Worm (Caenorhabditis elegans) whole organism, L1 larva: ENCODE data around the gene F26G1.11.

Source experiments
- C04F5.9 ChIP-seq: sonication (generic microtip); optimal IDR thresholded peaks from 2 replicates; lab custom pipeline; 2016; ENCODE audit warnings: missing genetic modification characterization, missing compliant biosample characterization
- Y116A8C.19 ChIP-seq: sonication (generic microtip); optimal IDR thresholded peaks from 2 replicates; lab custom pipeline; 2016; ENCODE audit warnings: missing compliant biosample characterization, missing genetic modification characterization, borderline replicate concordance
- aha-1 ChIP-seq: fragments of 150-350 bp; optimal IDR thresholded peaks from 2 replicates; lab custom pipeline; 2014; ENCODE audit warnings: missing biosample characterization, missing genetic modification characterization
- ama-1 ChIP-seq: fragments of 150-350 bp; optimal IDR thresholded peaks from 2 replicates; lab custom pipeline; 2014
- ceh-8 ChIP-seq: fragments of 200-800 bp; sonication (Bioruptor generic); optimal IDR thresholded peaks from 2 replicates; lab custom pipeline; 2018; ENCODE audit warnings: mild to moderate bottlenecking, missing genetic modification characterization, moderate library complexity, missing compliant biosample characterization
- ceh-88 ChIP-seq: fragments of 200-800 bp; sonication (Bioruptor generic); IDR thresholded peaks from 2 replicates; pipeline ENCODE4 v1.3.6; 2022; ENCODE audit warnings: missing genetic modification characterization, missing compliant biosample characterization
- ceh-90 ChIP-seq: sonication (generic microtip); optimal IDR thresholded peaks from 2 replicates; lab custom pipeline; 2016; ENCODE audit warnings: missing genetic modification characterization, missing compliant biosample characterization
- ces-1 ChIP-seq: fragments of 150-350 bp; optimal IDR thresholded peaks from 2 replicates; lab custom pipeline; 2014; ENCODE audit warnings: missing biosample characterization, missing genetic modification reagents, missing genetic modification characterization
- efl-1 ChIP-seq, 4 experiments: fragments of 150-350 bp; optimal IDR thresholded peaks in 3 of 4; peaks in 1 of 4; 1 replicate in 1 of 4; 2 replicates in 3 of 4; lab custom pipeline; 2014; ENCODE audit warnings: missing biosample characterization in 2 of 4, missing genetic modification characterization in 2 of 4, missing genetic modification reagents in 2 of 4
- egl-13 ChIP-seq: sonication (generic microtip); optimal IDR thresholded peaks from 2 replicates; lab custom pipeline; 2016; ENCODE audit warnings: missing genotype, missing genetic modification reagents, missing genetic modification characterization, missing compliant biosample characterization
- egl-27 ChIP-seq, 2 experiments: fragments of 150-350 bp in 1 of 2; sonication (generic microtip); optimal IDR thresholded peaks; 3 replicates each; lab custom pipeline; 2017 to 2018; ENCODE audit warnings: missing biosample characterization in 2 of 2, missing genetic modification characterization in 2 of 2, missing genetic modification reagents in 2 of 2
- elt-2 ChIP-seq: sonication (generic microtip); optimal IDR thresholded peaks from 2 replicates; lab custom pipeline; 2016; ENCODE audit warnings: missing genetic modification characterization, mild to moderate bottlenecking, inconsistent platforms, missing compliant biosample characterization, missing genetic modification reagents
- elt-3 ChIP-seq, 6 experiments: fragments of 150-350 bp in 1 of 6; sonication (generic microtip); optimal IDR thresholded peaks; 2 replicates each; lab custom pipeline; 2017 to 2018; ENCODE audit warnings: missing biosample characterization in 6 of 6, missing genetic modification characterization in 6 of 6, inconsistent platforms in 1 of 6
- ets-5 ChIP-seq: fragments of 200-800 bp; sonication (Bioruptor generic); IDR thresholded peaks from 2 replicates; pipeline ENCODE4 v1.3.6; 2022; ENCODE audit warnings: missing genetic modification characterization, missing compliant biosample characterization
- fkh-10 ChIP-seq: sonication (generic microtip); optimal IDR thresholded peaks from 2 replicates; lab custom pipeline; 2017; ENCODE audit warnings: missing biosample characterization, missing genetic modification reagents, missing genetic modification characterization
- grh-1 ChIP-seq: fragments of 200-800 bp; sonication (Bioruptor generic); IDR thresholded peaks from 2 replicates; pipeline ENCODE4 v1.3.6; 2022; ENCODE audit warnings: missing genetic modification reagents, missing genetic modification characterization, missing compliant biosample characterization
- hlh-17 ChIP-seq: fragments of 200-800 bp; sonication (Bioruptor generic); optimal IDR thresholded peaks from 2 replicates; lab custom pipeline; 2018; ENCODE audit warnings: missing genetic modification characterization, mild to moderate bottlenecking, missing compliant biosample characterization, moderate library complexity, borderline replicate concordance
- hpl-2 ChIP-seq: fragments of 150-350 bp; optimal IDR thresholded peaks from 2 replicates; lab custom pipeline; 2014; ENCODE audit warnings: missing biosample characterization, missing genetic modification reagents, missing genetic modification characterization
- irx-1 ChIP-seq: sonication (generic microtip); optimal IDR thresholded peaks from 2 replicates; lab custom pipeline; 2016; ENCODE audit warnings: missing genetic modification characterization, missing compliant biosample characterization
- lin-14 ChIP-seq: fragments of 200-800 bp; sonication (Bioruptor generic); optimal IDR thresholded peaks from 2 replicates; lab custom pipeline; 2018; ENCODE audit warnings: mild to moderate bottlenecking, missing genetic modification characterization, moderate library complexity, missing compliant biosample characterization
- lin-15B ChIP-seq: fragments of 150-350 bp; sonication (generic microtip); optimal IDR thresholded peaks from 3 replicates; lab custom pipeline; 2014; ENCODE audit warnings: missing biosample characterization, missing genetic modification characterization
- lin-35 ChIP-seq, 2 experiments: fragments of 150-350 bp; optimal IDR thresholded peaks; 2 replicates each; lab custom pipeline; 2014; ENCODE audit warnings: missing biosample characterization in 2 of 2, missing genetic modification characterization in 2 of 2, missing genetic modification reagents in 2 of 2
- lin-39 ChIP-seq: fragments of 150-350 bp; optimal IDR thresholded peaks from 2 replicates; lab custom pipeline; 2014; ENCODE audit warnings: missing biosample characterization, missing genetic modification reagents, missing genetic modification characterization
- mef-2 ChIP-seq: fragments of 150-350 bp; optimal IDR thresholded peaks from 2 replicates; lab custom pipeline; 2014; ENCODE audit warnings: missing biosample characterization, missing genetic modification characterization
- mep-1 ChIP-seq: fragments of 150-350 bp; optimal IDR thresholded peaks from 2 replicates; lab custom pipeline; 2014; ENCODE audit warnings: missing biosample characterization, missing genetic modification characterization
- nhr-20 ChIP-seq: sonication (generic microtip); optimal IDR thresholded peaks from 2 replicates; lab custom pipeline; 2016; ENCODE audit warnings: mild to moderate bottlenecking, missing genetic modification characterization, missing compliant biosample characterization
- nhr-76 ChIP-seq: sonication (generic microtip); optimal IDR thresholded peaks from 2 replicates; lab custom pipeline; 2017; ENCODE audit warnings: missing biosample characterization, missing genetic modification characterization
- nhr-84 ChIP-seq: sonication (generic microtip); optimal IDR thresholded peaks from 2 replicates; lab custom pipeline; 2017; ENCODE audit warnings: missing biosample characterization, missing genetic modification characterization
- nhr-90 ChIP-seq: sonication (generic microtip); optimal IDR thresholded peaks from 2 replicates; lab custom pipeline; 2016; ENCODE audit warnings: mild to moderate bottlenecking, missing genetic modification characterization, missing compliant biosample characterization; ENCODE audit not compliant: poor library complexity
- pax-3 ChIP-seq: fragments of 200-800 bp; sonication (Bioruptor generic); optimal IDR thresholded peaks from 2 replicates; lab custom pipeline; 2018; ENCODE audit warnings: mild to moderate bottlenecking, missing genetic modification characterization, moderate library complexity, missing compliant biosample characterization
- pqm-1 ChIP-seq: sonication (generic microtip); optimal IDR thresholded peaks from 3 replicates; lab custom pipeline; 2017; ENCODE audit warnings: missing biosample characterization, missing genetic modification characterization
- snpc-4 ChIP-seq: fragments of 150-350 bp; optimal IDR thresholded peaks from 2 replicates; lab custom pipeline; 2014; ENCODE audit warnings: missing biosample characterization, missing genetic modification characterization
- snu-23 ChIP-seq: sonication (generic microtip); optimal IDR thresholded peaks from 2 replicates; lab custom pipeline; 2016; ENCODE audit warnings: missing genetic modification characterization, missing compliant biosample characterization
- sup-37 ChIP-seq: fragments of 200-800 bp; sonication (Bioruptor generic); optimal IDR thresholded peaks from 2 replicates; lab custom pipeline; 2018; ENCODE audit warnings: mild to moderate bottlenecking, missing genetic modification characterization, missing compliant biosample characterization
- swsn-7 ChIP-seq: sonication (generic microtip); optimal IDR thresholded peaks from 2 replicates; lab custom pipeline; 2016; ENCODE audit warnings: missing genetic modification characterization, missing compliant biosample characterization
- tlp-1 ChIP-seq: fragments of 150-350 bp; optimal IDR thresholded peaks from 2 replicates; lab custom pipeline; 2014; ENCODE audit warnings: missing biosample characterization, missing genetic modification characterization
- unc-130 ChIP-seq: fragments of 150-350 bp; optimal IDR thresholded peaks from 2 replicates; lab custom pipeline; 2017; ENCODE audit warnings: missing biosample characterization, missing genetic modification characterization, inconsistent platforms
- zag-1 ChIP-seq: fragments of 150-350 bp; optimal IDR thresholded peaks from 2 replicates; lab custom pipeline; 2014; ENCODE audit warnings: missing biosample characterization, missing genetic modification characterization
- ztf-11 ChIP-seq, 2 experiments: sonication (generic microtip); optimal IDR thresholded peaks; 2 replicates each; lab custom pipeline; 2016 to 2017; ENCODE audit warnings: missing genetic modification characterization in 2 of 2, missing biosample characterization in 1 of 2, missing compliant biosample characterization in 1 of 2

F26G1.11 gene

ce11 chrII:4769096-4769495, 7.8 kb upstream of the F26G1.11 start (continued):
- TF ChIP-seq ceh-8 (GFP tag; lab: Kevin White, UChicago) (no peak), nhr-20 (peak; percentile 39), elt-2 (tag; lab: Kevin White, UChicago) (peak; percentile 91), unc-130 (tag; lab: Kevin White, UChicago) (no peak), mef-2 (tag; lab: Kevin White, UChicago) (no peak), irx-1 (tag; lab: Kevin White, UChicago) (no peak), aha-1 (no peak), ces-1 (GFP tag; lab: Kevin White, UChicago) (no peak), egl-27 (tag; optimal IDR thresholded peaks at IDR 0.05; lab: Kevin White, UChicago) (no peak), nhr-84 (tag; lab: Kevin White, UChicago) (no peak), pax-3 (tag; lab: Kevin White, UChicago) (no peak), sup-37 (GFP tag; lab: Kevin White, UChicago) (no peak), mep-1 (no peak), ceh-90 (tag; lab: Kevin White, UChicago) (no peak), grh-1 (GFP tag; lab: Robert Waterston, UW) (no peak), Y116A8C.19 (tag; lab: Kevin White, UChicago) (no peak), ets-5 (GFP tag; lab: Robert Waterston, UW) (no peak), zag-1 (tag; lab: Kevin White, UChicago) (no peak), efl-1 (optimal IDR thresholded peaks at IDR 0.05; lab: Kevin White, UChicago) (no peak), efl-1 (GFP tag; optimal IDR thresholded peaks at IDR 0.05 in 1 of 2; lab: Kevin White, UChicago) (peak in 1 of 2 experiments; percentile 73), swsn-7 (tag; lab: Kevin White, UChicago) (no peak), elt-3 (tag; optimal IDR thresholded peaks at IDR 0.05; lab: Kevin White, UChicago) (peak in 1 of 6 experiments; percentile 84), tlp-1 (no peak), lin-15B (no peak), ztf-11 (tag; optimal IDR thresholded peaks at IDR 0.05; lab: Kevin White, UChicago) (no peak), nhr-76 (no peak), egl-13 (tag; lab: Kevin White, UChicago) (no peak), pqm-1 (tag; lab: Kevin White, UChicago) (no peak), hlh-17 (GFP tag; lab: Kevin White, UChicago) (no peak), lin-35 (GFP tag; optimal IDR thresholded peaks at IDR 0.05; lab: Kevin White, UChicago) (peak in 1 of 2 experiments; percentile 42)

DNA sequence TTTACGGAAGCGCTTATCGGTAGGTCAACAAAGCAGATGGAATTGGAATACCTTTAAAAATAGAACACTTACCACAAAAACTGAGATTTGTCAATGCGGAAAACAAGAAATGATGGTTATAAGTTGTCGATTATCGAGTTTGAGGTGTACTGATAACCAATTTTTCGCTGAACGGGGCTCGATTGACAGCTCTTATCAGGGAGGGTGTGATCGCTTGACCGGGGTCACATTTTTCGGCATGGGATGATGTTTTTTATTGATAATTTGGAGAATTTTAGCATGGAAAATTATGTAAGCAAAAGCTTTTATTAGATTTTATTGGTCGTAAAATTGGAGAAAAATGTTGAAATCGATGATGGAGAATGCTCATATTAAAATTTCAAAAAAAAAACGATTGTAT, 7.1 kb upstream of the F26G1.11 start:
- TF ChIP-seq nhr-90 (tag; lab: Kevin White, UChicago) (no peak), lin-35 (GFP tag; optimal IDR thresholded peaks at IDR 0.05; lab: Kevin White, UChicago) (peak in 1 of 2 experiments; percentile 26), pqm-1 (tag; lab: Kevin White, UChicago) (peak; percentile 82), unc-130 (tag; lab: Kevin White, UChicago) (no peak), fkh-10 (GFP tag; lab: Kevin White, UChicago) (no peak), elt-2 (tag; lab: Kevin White, UChicago) (peak; percentile 99), lin-14 (GFP tag; lab: Kevin White, UChicago) (peak; percentile 43), snpc-4 (tag; lab: Kevin White, UChicago) (no peak)

ce11 chrII:4771282-4771681, 5.7 kb upstream of the F26G1.11 start, which contains the start of gene F26G1.5:
Gene F26G1.5 (minus strand): TSS chrII:4771382.
- no peak for TF ChIP-seq grh-1 (GFP tag; lab: Robert Waterston, UW)
- no peak for TF ChIP-seq pax-3 (tag; lab: Kevin White, UChicago)
- TF ChIP-seq pqm-1 (tag; lab: Kevin White, UChicago), result no peak
- no peak for TF ChIP-seq lin-39 (tag; lab: Kevin White, UChicago)
- TF ChIP-seq ama-1 (lab: Kevin White, UChicago), result no peak
- no peak for TF ChIP-seq snu-23
- no peak for TF ChIP-seq nhr-90 (tag; lab: Kevin White, UChicago)
- TF ChIP-seq nhr-20, result no peak
- TF ChIP-seq hpl-2 (GFP tag; lab: Kevin White, UChicago), result no peak
- TF ChIP-seq ceh-88 (GFP tag; lab: Robert Waterston, UW), result no peak
- TF ChIP-seq C04F5.9 (tag; lab: Kevin White, UChicago), result no peak
- TF ChIP-seq irx-1 (tag; lab: Kevin White, UChicago), result no peak
- TF ChIP-seq fkh-10 (GFP tag; lab: Kevin White, UChicago), result no peak
